Fruit fly (Drosophila melanogaster): Measurements from ENCODE around the gene emb.

dm6 chr2L:8425212-8425611, 21.8 kb downstream of the emb start:
- TF ChIP-seq kay (GFP tag; ENCODE audit: borderline replicate concordance): peak; percentile 36
- no peak for TF ChIP-seq cnc (optimal IDR thresholded peaks at IDR 0.05)
- TF ChIP-seq ovo (GFP tag; optimal IDR thresholded peaks at IDR 0.05): no peak
